Worm (Caenorhabditis elegans) whole organism, L4 larva: ENCODE measurements around the gene dpf-1.

Experiments
- F26F4.8 ChIP-seq: fragments of 200-800 bp; sonication (Bioruptor generic); conservative IDR thresholded peaks from 2 replicates; pipeline ENCODE4 v1.3.6; 2022; ENCODE audit warnings: missing genetic modification characterization, missing compliant biosample characterization
- T20F7.1 ChIP-seq: fragments of 200-800 bp; sonication (Bioruptor generic); optimal IDR thresholded peaks from 2 replicates; lab custom pipeline; 2018; ENCODE audit warnings: mild to moderate bottlenecking, missing genetic modification characterization, missing compliant biosample characterization
- Y5F2A.4 ChIP-seq: fragments of 200-800 bp; sonication (Bioruptor generic); optimal IDR thresholded peaks from 2 replicates; lab custom pipeline; 2018; ENCODE audit warnings: mild to moderate bottlenecking, missing genetic modification characterization, missing compliant biosample characterization
- ZK546.5 ChIP-seq, 2 experiments: sonication (generic microtip); optimal IDR thresholded peaks; 2 replicates each; lab custom pipeline; 2017; ENCODE audit warnings: missing biosample characterization in 2 of 2, missing genetic modification characterization in 2 of 2
- aha-1 ChIP-seq: fragments of 150-350 bp; peaks from one replicate; lab custom pipeline; 2014; ENCODE audit warnings: missing biosample characterization, missing genetic modification characterization
- arid-1 ChIP-seq: fragments of 200-800 bp; sonication (Bioruptor generic); conservative IDR thresholded peaks from 2 replicates; pipeline ENCODE4 v1.3.6; 2022; ENCODE audit warnings: missing genetic modification reagents, missing genetic modification characterization, missing compliant biosample characterization
- attf-4 ChIP-seq: sonication (generic microtip); optimal IDR thresholded peaks from 3 replicates; lab custom pipeline; 2017; ENCODE audit warnings: missing biosample characterization, missing genetic modification characterization
- ceh-20 ChIP-seq: fragments of 200-800 bp; sonication (Bioruptor generic); IDR thresholded peaks from 2 replicates; pipeline ENCODE4 v1.3.6; 2022; ENCODE audit warnings: missing genetic modification reagents, missing genetic modification characterization, missing compliant biosample characterization
- ceh-44 ChIP-seq: fragments of 200-800 bp; sonication (Bioruptor generic); IDR thresholded peaks from 2 replicates; pipeline ENCODE4 v1.3.6; 2022; ENCODE audit warnings: missing genetic modification reagents, missing genetic modification characterization, missing compliant biosample characterization
- ceh-62 ChIP-seq: sonication (generic microtip); optimal IDR thresholded peaks from 2 replicates; lab custom pipeline; 2017; ENCODE audit warnings: missing biosample characterization, missing genetic modification characterization
- daf-16 ChIP-seq, 3 experiments: sonication (generic microtip); optimal IDR thresholded peaks; 2 replicates each; lab custom pipeline; 2016 to 2017; ENCODE audit warnings: missing genetic modification characterization in 3 of 3, missing genetic modification reagents in 3 of 3, mild to moderate bottlenecking in 2 of 3, missing compliant biosample characterization in 2 of 3, missing biosample characterization in 1 of 3, moderate library complexity in 1 of 3
- dmd-6 ChIP-seq: fragments of 200-800 bp; sonication (Bioruptor generic); IDR thresholded peaks from 2 replicates; pipeline ENCODE4 v1.3.6; 2022; ENCODE audit warnings: missing genetic modification reagents, missing genetic modification characterization, missing compliant biosample characterization
- duxl-1 ChIP-seq: sonication (generic microtip); optimal IDR thresholded peaks from 2 replicates; lab custom pipeline; 2016; ENCODE audit warnings: mild to moderate bottlenecking, missing genetic modification characterization, moderate library complexity, missing compliant biosample characterization; ENCODE audit not compliant: poor library complexity
- dve-1 ChIP-seq: sonication (generic microtip); optimal IDR thresholded peaks from 2 replicates; lab custom pipeline; 2017; ENCODE audit warnings: antibody characterized with exemption, mild to moderate bottlenecking, missing genetic modification characterization, missing compliant biosample characterization; ENCODE audit not compliant: insufficient read depth
- egl-43 ChIP-seq: fragments of 200-800 bp; sonication (Bioruptor generic); IDR thresholded peaks from 2 replicates; pipeline ENCODE4 v1.3.6; 2022; ENCODE audit warnings: missing genetic modification reagents, missing genetic modification characterization, missing compliant biosample characterization
- hlh-30 ChIP-seq: sonication (generic microtip); optimal IDR thresholded peaks from 2 replicates; lab custom pipeline; 2017; ENCODE audit warnings: antibody characterized with exemption, mild to moderate bottlenecking, missing genetic modification characterization, missing compliant biosample characterization; ENCODE audit not compliant: insufficient read depth
- lim-7 ChIP-seq: fragments of 200-800 bp; sonication (Bioruptor generic); IDR thresholded peaks from 2 replicates; pipeline ENCODE4 v1.3.6; 2022; ENCODE audit warnings: missing genetic modification characterization, missing compliant biosample characterization
- lin-1 ChIP-seq: fragments of 200-800 bp; sonication (Bioruptor generic); IDR thresholded peaks from 2 replicates; pipeline ENCODE4 v1.3.6; 2022; ENCODE audit warnings: missing genetic modification reagents, missing genetic modification characterization, missing compliant biosample characterization
- madf-9 ChIP-seq: fragments of 200-800 bp; sonication (Bioruptor generic); conservative IDR thresholded peaks from 2 replicates; pipeline ENCODE4 v1.3.6; 2022; ENCODE audit warnings: missing genetic modification reagents, missing genetic modification characterization, missing compliant biosample characterization
- mdl-1 ChIP-seq, 2 experiments: fragments of 150-350 bp in 1 of 2; sonication (generic microtip) in 1 of 2; optimal IDR thresholded peaks; 2 replicates each; lab custom pipeline; 2014 to 2017; ENCODE audit warnings: missing biosample characterization in 2 of 2, missing genetic modification characterization in 2 of 2
- nhr-10 ChIP-seq: fragments of 150-350 bp; optimal IDR thresholded peaks from 2 replicates; lab custom pipeline; 2014; ENCODE audit warnings: missing biosample characterization, missing genetic modification characterization
- nhr-102 ChIP-seq: sonication (generic microtip); optimal IDR thresholded peaks from 2 replicates; lab custom pipeline; 2016; ENCODE audit warnings: mild to moderate bottlenecking, missing genetic modification characterization, moderate library complexity, missing compliant biosample characterization
- nhr-28 ChIP-seq: fragments of 150-350 bp; optimal IDR thresholded peaks from 2 replicates; lab custom pipeline; 2014; ENCODE audit warnings: missing biosample characterization, missing genetic modification characterization
- nhr-48 ChIP-seq: sonication (generic microtip); optimal IDR thresholded peaks from 2 replicates; lab custom pipeline; 2016; ENCODE audit warnings: mild to moderate bottlenecking, missing genetic modification characterization, missing compliant biosample characterization
- nhr-6 ChIP-seq: fragments of 150-350 bp; optimal IDR thresholded peaks from 2 replicates; lab custom pipeline; 2014; ENCODE audit warnings: missing biosample characterization, missing genetic modification characterization
- nhr-77 ChIP-seq: fragments of 150-350 bp; optimal IDR thresholded peaks from 2 replicates; lab custom pipeline; 2014; ENCODE audit warnings: missing biosample characterization, missing genetic modification characterization
- sdz-12 ChIP-seq: fragments of 200-800 bp; sonication (Bioruptor generic); optimal IDR thresholded peaks from 2 replicates; lab custom pipeline; 2018; ENCODE audit warnings: mild to moderate bottlenecking, missing genetic modification characterization, missing compliant biosample characterization
- tra-1 ChIP-seq: fragments of 200-800 bp; sonication (Bioruptor generic); IDR thresholded peaks from 2 replicates; pipeline ENCODE4 v1.3.6; 2022; ENCODE audit warnings: missing genetic modification reagents, missing genetic modification characterization, missing compliant biosample characterization
- unc-62 ChIP-seq, 3 experiments: fragments of 150-350 bp in 1 of 3; sonication (generic microtip); optimal IDR thresholded peaks in 2 of 3; peaks in 1 of 3; 1 replicate in 1 of 3; 2 replicates in 2 of 3; lab custom pipeline; 2014 to 2017; ENCODE audit warnings: missing biosample characterization in 3 of 3, missing genetic modification characterization in 3 of 3, missing genetic modification reagents in 3 of 3, missing genotype in 1 of 3
- vab-7 ChIP-seq: fragments of 200-800 bp; sonication (Bioruptor generic); IDR thresholded peaks from 2 replicates; pipeline ENCODE4 v1.3.6; 2022; ENCODE audit warnings: missing genetic modification reagents, missing genetic modification characterization, missing compliant biosample characterization
- zfp-3 ChIP-seq: fragments of 200-800 bp; sonication (Bioruptor generic); conservative IDR thresholded peaks from 2 replicates; pipeline ENCODE4 v1.3.6; 2022; ENCODE audit warnings: missing genetic modification reagents, missing genetic modification characterization, missing compliant biosample characterization

dpf-1 gene

ce11 chrV:15480505-15481075, 9.5 kb downstream of the dpf-1 start:
- TF ChIP-seq nhr-102 (no peak), egl-43 (GFP tag; lab: Robert Waterston, UW) (peak; percentile 62; the same call in 1 of the 2 replicates), ceh-62 (tag; lab: Kevin White, UChicago) (no peak), arid-1 (GFP tag; lab: Robert Waterston, UW) (0 out of 2 replicates have a peak, but pooled peaks have one; percentile 30), vab-7 (0 out of 2 replicates have a peak, but pooled peaks have one; percentile 34), madf-9 (GFP tag; lab: Robert Waterston, UW) (0 out of 2 replicates have a peak, but pooled peaks have one; percentile 16), lim-7 (GFP tag; lab: Robert Waterston, UW) (peak; percentile 64; the same call in 1 of the 2 replicates), tra-1 (GFP tag; lab: Robert Waterston, UW) (0 out of 2 replicates have a peak, but pooled peaks have one; percentile 27), lin-1 (0 out of 2 replicates have a peak, but pooled peaks have one; percentile 43), aha-1 (peak; percentile 91), T20F7.1 (GFP tag; lab: Kevin White, UChicago) (no peak), ZK546.5 (tag; optimal IDR thresholded peaks at IDR 0.05; lab: Kevin White, UChicago) (no peak), F26F4.8 (GFP tag; lab: Robert Waterston, UW) (no peak), nhr-10 (tag; lab: Kevin White, UChicago) (no peak), Y5F2A.4 (no peak), attf-4 (tag; lab: Kevin White, UChicago) (no peak), ceh-44 (GFP tag; lab: Robert Waterston, UW) (no peak), unc-62 (GFP tag; optimal IDR thresholded peaks at IDR 0.05 in 1 of 2; lab: Kevin White, UChicago) (peak in 1 of 2 experiments; percentile 64), unc-62 (tag; optimal IDR thresholded peaks at IDR 0.05; lab: Kevin White, UChicago) (no peak), dve-1 (tag; lab: Kevin White, UChicago) (peak; percentile 7)

ce11 chrV:15481374-15481773, 10.2 kb downstream of the dpf-1 start, which contains the start of gene nhr-150:
nhr-150 (minus strand) TSS chrV:15481465.
- no peak for TF ChIP-seq nhr-48 (tag; lab: Kevin White, UChicago)
- peak; percentile 92 for TF ChIP-seq aha-1

- peak; percentile 9 for TF ChIP-seq nhr-77 (tag; lab: Kevin White, UChicago)
- peak; percentile 30 for TF ChIP-seq nhr-48 (tag; lab: Kevin White, UChicago)
- no peak for TF ChIP-seq ceh-20 (GFP tag; lab: Robert Waterston, UW)
- no peak for TF ChIP-seq egl-43 (GFP tag; lab: Robert Waterston, UW)
- TF ChIP-seq duxl-1 (tag; lab: Kevin White, UChicago), result no peak
- TF ChIP-seq mdl-1 (tag; optimal IDR thresholded peaks at IDR 0.05; lab: Kevin White, UChicago), result peak in 1 of 2 experiments; percentile 3
- TF ChIP-seq hlh-30 (tag; lab: Kevin White, UChicago), result peak; percentile 65
- TF ChIP-seq dmd-6 (GFP tag; lab: Robert Waterston, UW), result peak; percentile 47
- TF ChIP-seq nhr-6 (tag; lab: Kevin White, UChicago), result peak; percentile 84
- no peak for TF ChIP-seq daf-16 (GFP tag; optimal IDR thresholded peaks at IDR 0.05; lab: Kevin White, UChicago)
- peak; percentile 64 for TF ChIP-seq daf-16 (tag; optimal IDR thresholded peaks at IDR 0.05; lab: Kevin White, UChicago)
- TF ChIP-seq zfp-3 (GFP tag; lab: Robert Waterston, UW), result no peak
- peak; percentile 56 for TF ChIP-seq nhr-28 (tag; lab: Kevin White, UChicago)
These were observed 12.4 kb downstream of the dpf-1 start for ce11 chrV:15483563-15483962.

ce11 chrV:15484537-15484936, 13.4 kb downstream of the dpf-1 start, which contains the start of gene C06B8.3:
C06B8.3 (minus strand) TSS chrV:15484637.
- TF ChIP-seq arid-1 (GFP tag; lab: Robert Waterston, UW), result no peak
- TF ChIP-seq sdz-12 (GFP tag; lab: Kevin White, UChicago), result no peak
